Worm (Caenorhabditis elegans): ENCODE results near the gene C05C9.3.

DNA sequence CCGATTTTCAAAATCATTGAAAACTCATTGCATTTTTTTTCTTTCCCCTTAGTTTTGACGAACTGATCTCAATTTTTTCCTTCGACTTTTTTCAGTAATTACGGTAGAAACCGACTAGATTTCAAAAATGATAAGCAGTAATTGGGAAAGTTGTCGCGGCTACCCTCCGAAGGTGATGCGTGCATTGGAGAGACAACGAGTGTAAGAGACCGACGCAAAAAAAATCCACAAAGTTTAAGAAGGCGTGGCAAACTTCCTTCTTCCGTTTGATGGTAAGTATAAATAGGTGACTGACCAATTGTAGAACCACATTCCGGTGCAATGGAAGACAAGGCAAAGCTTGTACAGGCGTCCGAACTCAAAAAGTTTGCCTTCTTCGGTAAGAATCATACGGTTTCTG is 46.5 kb upstream of the C05C9.3 start, which contains the start of gene col-178:
- TF ChIP-seq spr-1 (tag; optimal IDR thresholded peaks at IDR 0.05) (no peak), nhr-6 (tag; optimal IDR thresholded peaks at IDR 0.05) (no peak), ama-1 (optimal IDR thresholded peaks at IDR 0.05) (no peak), egl-27 (tag; optimal IDR thresholded peaks at IDR 0.05) (no peak), dmd-8 (GFP tag; IDR thresholded peaks at IDR 0.05) (no peak), lin-29 (GFP tag; IDR thresholded peaks at IDR 0.05) (no peak), ceh-28 (tag; optimal IDR thresholded peaks at IDR 0.05) (no peak), unc-62 (GFP tag; optimal IDR thresholded peaks at IDR 0.05 in 1 of 2) (peak in 1 of 2 experiments; percentile 67), unc-62 (tag; optimal IDR thresholded peaks at IDR 0.05) (no peak), mdl-1 (tag; optimal IDR thresholded peaks at IDR 0.05) (no peak), nhr-48 (tag; optimal IDR thresholded peaks at IDR 0.05) (no peak), ceh-82 (tag; optimal IDR thresholded peaks at IDR 0.05) (no peak)

Data from whole organism, L4 larva.